Worm (Caenorhabditis elegans) whole organism, L2 larva: Measurements from ENCODE around the gene kgb-1.

ENCODE experiments used
- mab-5 ChIP-seq: fragments of 150-350 bp; optimal IDR thresholded peaks from 2 replicates; lab custom pipeline; 2014; ENCODE audit warnings: missing biosample characterization, missing genetic modification characterization
- nhr-12 ChIP-seq: fragments of 150-350 bp; optimal IDR thresholded peaks from 2 replicates; lab custom pipeline; 2014; ENCODE audit warnings: missing biosample characterization, missing genetic modification characterization
- skn-1 ChIP-seq: sonication (generic microtip); optimal IDR thresholded peaks from 2 replicates; lab custom pipeline; 2017; ENCODE audit warnings: missing biosample characterization, missing genetic modification characterization
- snpc-4 ChIP-seq: fragments of 150-350 bp; optimal IDR thresholded peaks from 2 replicates; lab custom pipeline; 2014; ENCODE audit warnings: missing biosample characterization, missing genetic modification characterization

DNA sequence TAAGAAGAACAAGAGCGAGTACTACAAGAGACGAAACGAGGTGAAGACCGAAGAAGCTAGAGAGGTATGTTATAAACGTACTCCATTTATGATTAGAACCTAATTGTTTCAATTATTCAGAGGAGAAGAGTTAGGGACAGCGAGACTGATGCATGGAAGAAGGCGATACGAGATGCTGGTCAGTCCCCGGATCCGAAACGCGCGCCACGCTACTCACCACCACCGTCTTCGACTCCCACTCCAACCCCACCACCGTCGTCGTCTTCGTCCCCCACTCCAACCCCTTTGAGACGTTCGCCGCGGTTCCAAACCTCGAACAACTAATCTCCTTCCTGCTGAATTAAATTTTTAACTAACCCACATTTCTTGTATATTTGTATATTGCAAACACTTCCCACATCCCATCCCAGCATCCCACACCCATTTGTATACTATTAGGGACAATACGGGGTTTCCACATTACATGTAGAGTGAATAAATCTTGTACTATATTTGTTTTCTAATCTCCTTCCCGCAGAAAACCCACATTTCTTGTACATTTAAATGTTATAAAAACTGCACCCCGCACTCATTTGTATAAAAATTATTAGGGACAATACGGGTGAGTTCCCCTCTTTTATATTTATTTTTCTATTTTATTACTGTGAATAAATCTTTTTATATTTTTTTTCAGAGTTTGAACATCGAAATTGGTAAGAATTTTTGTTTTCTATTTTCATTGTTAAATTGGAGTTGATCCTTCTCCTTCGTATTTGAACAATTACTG lies 22.4 kb downstream of the kgb-1 start:
- TF ChIP-seq skn-1 (tag; lab: Kevin White, UChicago) (no peak), mab-5 (tag; lab: Kevin White, UChicago) (no peak), nhr-12 (tag; lab: Kevin White, UChicago) (no peak), snpc-4 (no peak)
